Fruit fly (Drosophila melanogaster) whole organism, pupa: ENCODE results near the gene CecA2.

Experiments
- CG10348 ChIP-seq: fragments of 200-800 bp; sonication (Bioruptor generic); IDR thresholded peaks from 2 replicates; pipeline ENCODE4 v1.3.6; 2022; ENCODE audit warnings: missing biosample characterization, missing genetic modification characterization
- CG12605 ChIP-seq: fragments of 200-800 bp; sonication (Bioruptor generic); IDR thresholded peaks from 2 replicates; pipeline ENCODE4 v1.3.6; 2022; ENCODE audit warnings: missing biosample characterization, missing genetic modification characterization
- CG13204 ChIP-seq: fragments of 200-800 bp; sonication (Bioruptor generic); optimal IDR thresholded peaks from 2 replicates; lab custom pipeline; 2018; ENCODE audit warnings: missing biosample characterization, mild to moderate bottlenecking, missing genetic modification characterization, moderate library complexity
- CG14655 ChIP-seq: fragments of 200-800 bp; sonication (Bioruptor generic); optimal IDR thresholded peaks from 3 replicates; lab custom pipeline; 2017; ENCODE audit warnings: mild to moderate bottlenecking, missing biosample characterization, missing genetic modification reagents, missing genetic modification characterization
- CG15710 ChIP-seq: fragments of 200-800 bp; sonication (Bioruptor generic); optimal IDR thresholded peaks from 2 replicates; lab custom pipeline; 2018; ENCODE audit warnings: missing biosample characterization, mild to moderate bottlenecking, missing genetic modification characterization, moderate library complexity
- CG17806 ChIP-seq: fragments of 200-800 bp; sonication (Bioruptor generic); optimal IDR thresholded peaks from 2 replicates; lab custom pipeline; 2018; ENCODE audit warnings: missing biosample characterization, mild to moderate bottlenecking, missing genetic modification characterization, moderate library complexity
- CG32121 ChIP-seq: fragments of 200-800 bp; sonication (Bioruptor generic); IDR thresholded peaks from 2 replicates; pipeline ENCODE4 v1.3.6; 2022; ENCODE audit warnings: missing biosample characterization, missing genetic modification characterization
- CG34367 ChIP-seq: fragments of 200-800 bp; sonication (Bioruptor generic); optimal IDR thresholded peaks from 2 replicates; lab custom pipeline; 2018; ENCODE audit warnings: missing biosample characterization, mild to moderate bottlenecking, missing genetic modification characterization
- CG4496 ChIP-seq: fragments of 200-800 bp; sonication (Bioruptor generic); IDR thresholded peaks from 3 replicates; pipeline ENCODE4 v1.3.6; 2022; ENCODE audit warnings: missing biosample characterization, missing genetic modification characterization
- CG8159 ChIP-seq: fragments of 200-800 bp; sonication (Bioruptor generic); optimal IDR thresholded peaks from 3 replicates; lab custom pipeline; 2018; ENCODE audit warnings: missing biosample characterization, mild to moderate bottlenecking, missing genetic modification characterization, moderate library complexity
- CG8301 ChIP-seq: fragments of 200-800 bp; sonication (Bioruptor generic); optimal IDR thresholded peaks from 2 replicates; lab custom pipeline; 2018; ENCODE audit warnings: missing biosample characterization, mild to moderate bottlenecking, missing genetic modification characterization
- CG9948 ChIP-seq: fragments of 200-800 bp; sonication (Bioruptor generic); optimal IDR thresholded peaks from 2 replicates; lab custom pipeline; 2018; ENCODE audit warnings: missing biosample characterization, mild to moderate bottlenecking, missing genetic modification characterization, moderate library complexity
- D1 ChIP-seq: fragments of 200-800 bp; sonication (Bioruptor generic); optimal IDR thresholded peaks from 2 replicates; lab custom pipeline; 2018; ENCODE audit warnings: missing biosample characterization, mild to moderate bottlenecking, missing genetic modification characterization, moderate library complexity
- EcR ChIP-seq: fragments of 200-800 bp; sonication (Bioruptor generic); optimal IDR thresholded peaks from 3 replicates; lab custom pipeline; 2019; ENCODE audit warnings: missing biosample characterization, missing genetic modification characterization, mild to moderate bottlenecking, moderate library complexity, missing genetic modification reagents
- Ets98B ChIP-seq: fragments of 200-800 bp; sonication (Bioruptor generic); IDR thresholded peaks from 2 replicates; pipeline ENCODE4 v1.3.6; 2022; ENCODE audit warnings: missing biosample characterization, missing genetic modification characterization
- Pif1A ChIP-seq: fragments of 200-800 bp; sonication (Bioruptor generic); optimal IDR thresholded peaks from 3 replicates; lab custom pipeline; 2016; ENCODE audit warnings: missing biosample characterization, missing genetic modification characterization
- Pif1B ChIP-seq: fragments of 200-800 bp; sonication (Bioruptor generic); optimal IDR thresholded peaks from 3 replicates; lab custom pipeline; 2016; ENCODE audit warnings: missing biosample characterization, missing genetic modification characterization
- Snoo ChIP-seq: fragments of 200-800 bp; sonication (Bioruptor generic); optimal IDR thresholded peaks from 3 replicates; lab custom pipeline; 2017; ENCODE audit warnings: missing biosample characterization, mild to moderate bottlenecking, missing genetic modification characterization, inconsistent platforms
- fd96Ca ChIP-seq: fragments of 200-800 bp; sonication (Bioruptor generic); IDR thresholded peaks from 3 replicates; pipeline ENCODE4 v1.3.6; 2022; ENCODE audit warnings: missing biosample characterization, missing genetic modification characterization
- gl ChIP-seq: fragments of 200-800 bp; sonication (Bioruptor generic); optimal IDR thresholded peaks from 2 replicates; lab custom pipeline; 2018; ENCODE audit warnings: missing biosample characterization, mild to moderate bottlenecking, missing genetic modification characterization
- rn ChIP-seq: fragments of 200-800 bp; sonication (Bioruptor generic); IDR thresholded peaks from 2 replicates; pipeline ENCODE4 v1.3.6; 2022; ENCODE audit warnings: missing biosample characterization, missing genetic modification characterization

CecA2 gene

dm6 chr3R:30252317-30252716 is 40.4 kb downstream of the CecA2 start:
- TF ChIP-seq CG4496 (GFP tag; lab: Robert Waterston, UW) (no peak), EcR (GFP tag; lab: Kevin White, UChicago) (no peak), CG10348 (GFP tag; lab: Robert Waterston, UW) (no peak), CG8159 (tag; lab: Kevin White, UChicago) (no peak), CG12605 (GFP tag; lab: Robert Waterston, UW) (no peak), Snoo (tag; lab: Kevin White, UChicago) (no peak), Pif1A (no peak), CG34367 (tag; lab: Kevin White, UChicago) (no peak), CG17806 (no peak), CG9948 (tag; lab: Kevin White, UChicago) (no peak), Pif1B (GFP tag; lab: Kevin White, UChicago) (no peak), CG32121 (GFP tag; lab: Robert Waterston, UW) (no peak), fd96Ca (GFP tag; lab: Robert Waterston, UW) (no peak), CG13204 (GFP tag; lab: Kevin White, UChicago) (no peak), CG14655 (no peak), Ets98B (no peak), CG8301 (tag; lab: Kevin White, UChicago) (no peak)

dm6 chr3R:30252882-30253281 is 40.9 kb downstream of the CecA2 start, which contains the start of gene CG18404:
Gene CG18404, plus strand, starts transcription at chr3R:30253182.
- TF ChIP-seq CG4496 (GFP tag; lab: Robert Waterston, UW): no peak
- TF ChIP-seq, all 21 proteins: peak for 0

dm6 chr3R:30255255-30256121 is 43.5 kb downstream of the CecA2 start:
- TF ChIP-seq CG8301 (tag; lab: Kevin White, UChicago): peak; percentile 92
- TF ChIP-seq CG9948 (tag; lab: Kevin White, UChicago): peak; percentile 97
- TF ChIP-seq CG34367 (tag; lab: Kevin White, UChicago): peak; percentile 97
- peak; percentile 46; the same call in 1 of the 2 replicates for TF ChIP-seq CG10348 (GFP tag; lab: Robert Waterston, UW)
- peak; percentile 97 for TF ChIP-seq CG17806
- TF ChIP-seq CG12605 (GFP tag; lab: Robert Waterston, UW): peak; percentile 97
- peak; percentile 94 for TF ChIP-seq CG13204 (GFP tag; lab: Kevin White, UChicago)
- TF ChIP-seq CG32121 (GFP tag; lab: Robert Waterston, UW): peak; percentile 90
- peak; percentile 94 for TF ChIP-seq Snoo (tag; lab: Kevin White, UChicago)
- peak; percentile 95 for TF ChIP-seq CG14655
- peak; percentile 90 for TF ChIP-seq Ets98B
- peak; percentile 73 for TF ChIP-seq EcR (GFP tag; lab: Kevin White, UChicago)
- TF ChIP-seq gl (tag; lab: Kevin White, UChicago): peak; percentile 96
- peak; percentile 91 for TF ChIP-seq D1
- TF ChIP-seq CG4496 (GFP tag; lab: Robert Waterston, UW): peak; percentile 97
- TF ChIP-seq Pif1B (GFP tag; lab: Kevin White, UChicago): peak; percentile 98
- peak; percentile 84 for TF ChIP-seq rn
- TF ChIP-seq fd96Ca (GFP tag; lab: Robert Waterston, UW): peak; percentile 96
- peak; percentile 95 for TF ChIP-seq Pif1A
- peak; percentile 97 for TF ChIP-seq CG8159 (tag; lab: Kevin White, UChicago)
- TF ChIP-seq CG15710 (tag; lab: Kevin White, UChicago): peak; percentile 97
- TF ChIP-seq, all 21 proteins: peak for 21

dm6 chr3R:30256233-30256632 is 44.3 kb downstream of the CecA2 start:
- TF ChIP-seq Pif1A: peak; percentile 22
- peak; percentile 27 for TF ChIP-seq CG14655
- TF ChIP-seq Snoo (tag; lab: Kevin White, UChicago): peak; percentile 45
- TF ChIP-seq CG17806: peak; percentile 61
- peak; percentile 67 for TF ChIP-seq CG15710 (tag; lab: Kevin White, UChicago)
- no peak for TF ChIP-seq rn
- peak; percentile 66 for TF ChIP-seq CG9948 (tag; lab: Kevin White, UChicago)
- TF ChIP-seq D1: peak; percentile 17
- no peak for TF ChIP-seq Pif1B (GFP tag; lab: Kevin White, UChicago)
- TF ChIP-seq CG8301 (tag; lab: Kevin White, UChicago): no peak
- TF ChIP-seq EcR (GFP tag; lab: Kevin White, UChicago): no peak
- peak; percentile 51 for TF ChIP-seq CG34367 (tag; lab: Kevin White, UChicago)
- TF ChIP-seq gl (tag; lab: Kevin White, UChicago): no peak
- TF ChIP-seq CG32121 (GFP tag; lab: Robert Waterston, UW): 0 out of 2 replicates have a peak, but pooled peaks have one; percentile 30
- 0 out of 2 replicates have a peak, but pooled peaks have one; percentile 23 for TF ChIP-seq CG12605 (GFP tag; lab: Robert Waterston, UW)
- TF ChIP-seq CG10348 (GFP tag; lab: Robert Waterston, UW): no peak
- TF ChIP-seq fd96Ca (GFP tag; lab: Robert Waterston, UW): no peak
- peak; percentile 48; the same call in 1 of the 3 replicates for TF ChIP-seq CG4496 (GFP tag; lab: Robert Waterston, UW)
- TF ChIP-seq CG8159 (tag; lab: Kevin White, UChicago): peak; percentile 75
- TF ChIP-seq Ets98B: no peak; the same call in 1 of the 2 replicates
- TF ChIP-seq CG13204 (GFP tag; lab: Kevin White, UChicago): no peak

- TF ChIP-seq CG8159 (tag; lab: Kevin White, UChicago): peak; percentile 81
- TF ChIP-seq CG32121 (GFP tag; lab: Robert Waterston, UW): no peak
- peak; percentile 72 for TF ChIP-seq D1
- peak; percentile 71 for TF ChIP-seq Pif1B (GFP tag; lab: Kevin White, UChicago)
- TF ChIP-seq CG8301 (tag; lab: Kevin White, UChicago): peak; percentile 5
- TF ChIP-seq EcR (GFP tag; lab: Kevin White, UChicago): no peak
- TF ChIP-seq CG10348 (GFP tag; lab: Robert Waterston, UW): 0 out of 2 replicates have a peak, but pooled peaks have one; percentile 25
- TF ChIP-seq CG4496 (GFP tag; lab: Robert Waterston, UW): peak; percentile 49; the same call in 1 of the 3 replicates
- no peak; the same call in 1 of the 2 replicates for TF ChIP-seq Ets98B
- TF ChIP-seq Pif1A: peak; percentile 89
- TF ChIP-seq fd96Ca (GFP tag; lab: Robert Waterston, UW): no peak
- TF ChIP-seq CG13204 (GFP tag; lab: Kevin White, UChicago): peak; percentile 44
- peak; percentile 30; the same call in 1 of the 2 replicates for TF ChIP-seq CG12605 (GFP tag; lab: Robert Waterston, UW)
- TF ChIP-seq CG15710 (tag; lab: Kevin White, UChicago): peak; percentile 80
- TF ChIP-seq CG14655: peak; percentile 18
- TF ChIP-seq CG17806: peak; percentile 74
- TF ChIP-seq rn: no peak
- TF ChIP-seq Snoo (tag; lab: Kevin White, UChicago): peak; percentile 91
- TF ChIP-seq gl (tag; lab: Kevin White, UChicago): no peak
- TF ChIP-seq CG34367 (tag; lab: Kevin White, UChicago): peak; percentile 81
- peak; percentile 72 for TF ChIP-seq CG9948 (tag; lab: Kevin White, UChicago)
Observed at dm6 chr3R:30257588-30257987, 45.6 kb downstream of the CecA2 start.
